Fruit fly (Drosophila melanogaster): Measurements from ENCODE around the gene GstD9.

DNA sequence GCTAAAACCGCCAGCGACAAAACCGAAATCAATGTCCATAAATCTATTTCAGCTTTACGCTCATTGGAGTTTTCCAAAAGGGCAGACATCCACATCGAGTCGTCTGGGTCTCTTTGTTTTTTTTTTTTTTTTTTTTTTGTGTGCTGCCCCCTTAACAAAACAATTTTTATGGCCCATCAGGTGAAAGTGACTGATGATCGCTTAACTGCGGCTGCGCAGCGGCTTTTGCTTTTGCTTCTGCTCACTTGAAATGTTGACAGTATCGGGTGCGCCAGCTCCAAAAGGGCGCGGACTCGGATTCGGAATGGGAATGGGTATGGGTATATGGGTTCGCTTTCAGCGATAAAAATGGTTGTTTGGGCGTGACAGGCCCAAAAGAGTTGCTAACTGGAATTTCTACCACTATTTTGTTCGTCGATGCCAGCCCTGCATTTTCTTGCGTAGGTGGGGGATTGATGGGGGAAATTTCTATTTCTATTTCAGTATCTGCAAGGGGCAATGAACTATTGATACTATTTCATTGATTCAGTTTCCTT is 5.3 kb downstream of the GstD9 start:
- TF ChIP-seq CG10669 (GFP tag; optimal IDR thresholded peaks at IDR 0.05) (no peak), topi (GFP tag; optimal IDR thresholded peaks at IDR 0.05) (no peak)

Measured in whole organism, prepupa.